Worm (Caenorhabditis elegans): ENCODE measurements around the gene oac-29.

Gene oac-29

ce11 chrV:8667230-8668021 is 32.0 kb upstream of the oac-29 start:
- TF ChIP-seq nfya-1 (tag; optimal IDR thresholded peaks at IDR 0.05) (no peak), ceh-18 (tag; optimal IDR thresholded peaks at IDR 0.05) (peak; percentile 40), unc-3 (GFP tag; conservative IDR thresholded peaks at IDR 0.05) (no peak), unc-3 (tag; optimal IDR thresholded peaks at IDR 0.05) (no peak), madf-2 (tag; optimal IDR thresholded peaks at IDR 0.05) (no peak), ceh-14 (tag; optimal IDR thresholded peaks at IDR 0.05) (no peak), ceh-2 (tag; optimal IDR thresholded peaks at IDR 0.05) (no peak), che-1 (tag; optimal IDR thresholded peaks at IDR 0.05) (no peak)

- TF ChIP-seq sdc-2 (tag; optimal IDR thresholded peaks at IDR 0.05) (no peak), pat-9 (tag; optimal IDR thresholded peaks at IDR 0.05) (no peak), pros-1 (tag; optimal IDR thresholded peaks at IDR 0.05) (no peak), sox-2 (GFP tag; IDR thresholded peaks at IDR 0.05) (no peak), odd-2 (tag; optimal IDR thresholded peaks at IDR 0.05) (no peak), T23F11.4 (GFP tag; optimal IDR thresholded peaks at IDR 0.05) (no peak), hlh-13 (GFP tag; optimal IDR thresholded peaks at IDR 0.05) (no peak)
These were observed 30.3 kb upstream of the oac-29 start, which contains the start of gene ZC190.4 for ce11 chrV:8665765-8666164. Gene ZC190.4 (plus strand): TSS chrV:8666065.

ce11 chrV:8663023-8663422 is 27.5 kb upstream of the oac-29 start:
- peak; percentile 13 for TF ChIP-seq dmd-4 (tag; optimal IDR thresholded peaks at IDR 0.05; ENCODE audit: borderline replicate concordance)
- no peak for TF ChIP-seq ceh-9 (tag; optimal IDR thresholded peaks at IDR 0.05)

- TF ChIP-seq tbx-2 (tag; optimal IDR thresholded peaks at IDR 0.05) (peak; percentile 9), K02D7.2 (tag; optimal IDR thresholded peaks at IDR 0.05) (no peak), hlh-30 (tag; optimal IDR thresholded peaks at IDR 0.05; ENCODE audit: insufficient read depth) (peak; percentile 7)
These were observed 26.9 kb upstream of the oac-29 start for ce11 chrV:8662056-8663006.

ce11 chrV:8661241-8661954 is 25.9 kb upstream of the oac-29 start:
- no peak for TF ChIP-seq ceh-18 (tag; optimal IDR thresholded peaks at IDR 0.05)
- TF ChIP-seq elt-2 (tag; optimal IDR thresholded peaks at IDR 0.05), result peak; percentile 98
- no peak for TF ChIP-seq sox-2 (GFP tag; IDR thresholded peaks at IDR 0.05)
- no peak for TF ChIP-seq unc-55 (GFP tag; optimal IDR thresholded peaks at IDR 0.05)
- no peak for TF ChIP-seq tbx-2 (tag; optimal IDR thresholded peaks at IDR 0.05)
- TF ChIP-seq ceh-48 (tag; optimal IDR thresholded peaks at IDR 0.05), result no peak
- TF ChIP-seq Y22D7AL.16 (tag; optimal IDR thresholded peaks at IDR 0.05), result no peak
- no peak for TF ChIP-seq elt-4 (tag; optimal IDR thresholded peaks at IDR 0.05)
- no peak for TF ChIP-seq ztf-16 (tag; optimal IDR thresholded peaks at IDR 0.05)
- TF ChIP-seq pha-4 (tag; optimal IDR thresholded peaks at IDR 0.05), result no peak
- TF ChIP-seq ama-1 (optimal IDR thresholded peaks at IDR 0.05), result no peak
- peak; percentile 37 for TF ChIP-seq pqm-1 (tag; optimal IDR thresholded peaks at IDR 0.05)
- peak; percentile 22 for TF ChIP-seq rnt-1 (tag; optimal IDR thresholded peaks at IDR 0.05)
